Worm (Caenorhabditis elegans) whole organism, young adult: ENCODE measurements around the gene Y32B12A.5.

Experiments
- B0261.1 ChIP-seq: sonication (generic microtip); optimal IDR thresholded peaks from 2 replicates; lab custom pipeline; 2016; ENCODE audit warnings: mild to moderate bottlenecking, missing genetic modification characterization, moderate library complexity, missing compliant biosample characterization
- F49E8.2 ChIP-seq: sonication (generic microtip); optimal IDR thresholded peaks from 3 replicates; lab custom pipeline; 2017; ENCODE audit warnings: missing genetic modification characterization, mild to moderate bottlenecking, missing compliant biosample characterization, antibody characterized with exemption, moderate library complexity; ENCODE audit not compliant: insufficient read depth
- F52B5.7 ChIP-seq: sonication (generic microtip); optimal IDR thresholded peaks from 2 replicates; lab custom pipeline; 2016; ENCODE audit warnings: mild to moderate bottlenecking, missing genetic modification characterization, missing compliant biosample characterization
- F57A8.1 ChIP-seq: fragments of 200-800 bp; sonication (Bioruptor generic); optimal IDR thresholded peaks from 2 replicates; lab custom pipeline; 2018; ENCODE audit warnings: mild to moderate bottlenecking, missing genetic modification characterization, moderate library complexity, missing compliant biosample characterization
- F57C9.4 ChIP-seq: sonication (generic microtip); optimal IDR thresholded peaks from 2 replicates; lab custom pipeline; 2017; ENCODE audit warnings: mild to moderate bottlenecking, missing genetic modification characterization, missing compliant biosample characterization
- K11D2.4 ChIP-seq: fragments of 200-800 bp; sonication (Bioruptor generic); IDR thresholded peaks from 2 replicates; pipeline ENCODE4 v1.3.6; 2022; ENCODE audit warnings: missing genetic modification reagents, missing genetic modification characterization, missing compliant biosample characterization
- T07F8.4 ChIP-seq: sonication (generic microtip); optimal IDR thresholded peaks from 2 replicates; lab custom pipeline; 2016; ENCODE audit warnings: mild to moderate bottlenecking, missing genetic modification characterization, moderate library complexity, missing compliant biosample characterization
- Y53F4B.3 ChIP-seq: fragments of 200-800 bp; sonication (Bioruptor generic); IDR thresholded peaks from 2 replicates; pipeline ENCODE4 v1.3.6; 2022; ENCODE audit warnings: missing genetic modification reagents, missing genetic modification characterization, missing compliant biosample characterization
- Y79H2A.3 ChIP-seq: fragments of 200-800 bp; sonication (Bioruptor generic); conservative IDR thresholded peaks from 2 replicates; pipeline ENCODE4 v1.3.6; 2022; ENCODE audit warnings: missing genetic modification reagents, missing genetic modification characterization, missing compliant biosample characterization
- aptf-3 ChIP-seq: fragments of 200-800 bp; sonication (Bioruptor generic); IDR thresholded peaks from 2 replicates; pipeline ENCODE4 v1.3.6; 2022; ENCODE audit warnings: missing genetic modification characterization, missing compliant biosample characterization
- athp-1 ChIP-seq: sonication (generic microtip); optimal IDR thresholded peaks from 2 replicates; lab custom pipeline; 2017; ENCODE audit warnings: mild to moderate bottlenecking, missing genetic modification characterization, missing compliant biosample characterization
- attf-3 ChIP-seq: fragments of 200-800 bp; sonication (Bioruptor generic); conservative IDR thresholded peaks from 2 replicates; pipeline ENCODE4 v1.3.6; 2022; ENCODE audit warnings: missing genetic modification reagents, missing genetic modification characterization, missing compliant biosample characterization
- bed-2 ChIP-seq: fragments of 200-800 bp; sonication (Bioruptor generic); IDR thresholded peaks from 2 replicates; pipeline ENCODE4 v1.3.6; 2022; ENCODE audit warnings: missing genetic modification reagents, missing genetic modification characterization, missing compliant biosample characterization
- ceh-91 ChIP-seq: fragments of 200-800 bp; sonication (Bioruptor generic); IDR thresholded peaks from 2 replicates; pipeline ENCODE4 v1.3.6; 2022; ENCODE audit warnings: missing genetic modification reagents, missing genetic modification characterization, missing compliant biosample characterization
- chd-7 ChIP-seq: sonication (generic microtip); optimal IDR thresholded peaks from 2 replicates; lab custom pipeline; 2016; ENCODE audit warnings: mild to moderate bottlenecking, missing genetic modification characterization, moderate library complexity, missing compliant biosample characterization
- egl-44 ChIP-seq: fragments of 200-800 bp; sonication (Bioruptor generic); IDR thresholded peaks from 2 replicates; pipeline ENCODE4 v1.3.6; 2022; ENCODE audit warnings: missing genetic modification reagents, missing genetic modification characterization, missing compliant biosample characterization
- him-1 ChIP-seq: sonication (generic microtip); optimal IDR thresholded peaks from 2 replicates; lab custom pipeline; 2016; ENCODE audit warnings: missing genotype, missing genetic modification reagents, missing genetic modification characterization, missing compliant biosample characterization
- hmg-1.2 ChIP-seq: fragments of 200-800 bp; sonication (Bioruptor generic); IDR thresholded peaks from 2 replicates; pipeline ENCODE4 v1.3.6; 2022; ENCODE audit warnings: missing genetic modification reagents, missing genetic modification characterization, missing compliant biosample characterization
- lag-1 ChIP-seq: fragments of 200-800 bp; sonication (Bioruptor generic); IDR thresholded peaks from 2 replicates; pipeline ENCODE4 v1.3.6; 2022; ENCODE audit warnings: missing genetic modification reagents, missing genetic modification characterization, missing compliant biosample characterization
- lin-40 ChIP-seq: sonication (generic microtip); optimal IDR thresholded peaks from 2 replicates; lab custom pipeline; 2016; ENCODE audit warnings: missing genetic modification characterization, mild to moderate bottlenecking, missing compliant biosample characterization, missing genotype, missing genetic modification reagents
- lsl-1 ChIP-seq: fragments of 200-800 bp; sonication (Bioruptor generic); optimal IDR thresholded peaks from 2 replicates; lab custom pipeline; 2018; ENCODE audit warnings: mild to moderate bottlenecking, missing genetic modification characterization, moderate library complexity, missing compliant biosample characterization
- lsy-27 ChIP-seq: sonication (generic microtip); optimal IDR thresholded peaks from 2 replicates; lab custom pipeline; 2017; ENCODE audit warnings: missing genetic modification characterization, mild to moderate bottlenecking, missing compliant biosample characterization, antibody characterized with exemption, missing genotype, borderline replicate concordance; ENCODE audit not compliant: insufficient read depth
- madf-3 ChIP-seq: fragments of 200-800 bp; sonication (Bioruptor generic); IDR thresholded peaks from 2 replicates; pipeline ENCODE4 v1.3.6; 2022; ENCODE audit warnings: missing genetic modification reagents, missing genetic modification characterization, missing compliant biosample characterization
- madf-6 ChIP-seq: fragments of 200-800 bp; sonication (Bioruptor generic); IDR thresholded peaks from 2 replicates; pipeline ENCODE4 v1.3.6; 2022; ENCODE audit warnings: missing genetic modification reagents, missing genetic modification characterization, missing compliant biosample characterization
- mcd-1 ChIP-seq: fragments of 200-800 bp; sonication (Bioruptor generic); IDR thresholded peaks from 2 replicates; pipeline ENCODE4 v1.3.6; 2022; ENCODE audit warnings: missing genetic modification reagents, missing genetic modification characterization, missing compliant biosample characterization
- mel-28 ChIP-seq: sonication (generic microtip); optimal IDR thresholded peaks from 2 replicates; lab custom pipeline; 2016; ENCODE audit warnings: borderline replicate concordance, mild to moderate bottlenecking, missing genetic modification characterization, missing compliant biosample characterization
- nfya-1 ChIP-seq: sonication (generic microtip); optimal IDR thresholded peaks from 2 replicates; lab custom pipeline; 2017; ENCODE audit warnings: antibody characterized with exemption, missing compliant biosample characterization, missing genetic modification characterization, borderline replicate concordance; ENCODE audit not compliant: insufficient read depth
- nhr-179 ChIP-seq: sonication (generic microtip); optimal IDR thresholded peaks from 2 replicates; lab custom pipeline; 2016; ENCODE audit warnings: mild to moderate bottlenecking, missing genetic modification characterization, missing compliant biosample characterization
- sea-2 ChIP-seq: fragments of 200-800 bp; sonication (Bioruptor generic); IDR thresholded peaks from 2 replicates; pipeline ENCODE4 v1.3.6; 2022; ENCODE audit warnings: missing genetic modification characterization, missing compliant biosample characterization
- snpc-3.4 ChIP-seq: sonication (generic microtip); optimal IDR thresholded peaks from 2 replicates; lab custom pipeline; 2017; ENCODE audit warnings: missing genetic modification characterization, mild to moderate bottlenecking, missing compliant biosample characterization, antibody characterized with exemption, moderate library complexity, missing genotype, missing genetic modification reagents
- somi-1 ChIP-seq: fragments of 200-800 bp; sonication (Bioruptor generic); optimal IDR thresholded peaks from 2 replicates; lab custom pipeline; 2018; ENCODE audit warnings: mild to moderate bottlenecking, missing genetic modification characterization, missing compliant biosample characterization
- tlf-1 ChIP-seq: fragments of 200-800 bp; sonication (Bioruptor generic); optimal IDR thresholded peaks from 2 replicates; lab custom pipeline; 2018; ENCODE audit warnings: mild to moderate bottlenecking, missing genetic modification characterization, missing compliant biosample characterization
- unc-130 ChIP-seq: sonication (generic microtip); optimal IDR thresholded peaks from 2 replicates; lab custom pipeline; 2016; ENCODE audit warnings: missing genetic modification reagents, missing genetic modification characterization, missing compliant biosample characterization
- zim-3 ChIP-seq: sonication (generic microtip); optimal IDR thresholded peaks from 2 replicates; lab custom pipeline; 2017; ENCODE audit warnings: mild to moderate bottlenecking, missing genetic modification characterization, moderate library complexity, missing compliant biosample characterization

Y32B12A.5 gene

DNA sequence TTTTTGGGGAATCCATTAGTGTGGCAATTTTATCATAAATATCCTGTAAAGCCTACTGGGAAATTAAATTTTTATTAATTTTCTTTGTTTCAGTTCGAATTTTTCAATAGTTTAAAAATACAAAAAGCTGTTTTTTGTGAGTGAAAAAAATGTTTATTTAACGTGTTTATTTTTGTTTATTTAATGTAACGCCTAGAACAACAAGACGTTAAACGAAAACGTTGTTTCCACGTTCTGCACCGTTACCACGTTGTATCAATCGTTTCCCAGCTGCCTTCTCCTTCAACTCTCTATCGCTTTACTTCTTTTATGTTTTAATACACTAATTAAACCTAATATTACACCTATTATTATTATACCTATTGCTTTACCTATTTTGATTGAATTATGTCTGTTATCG, 39.6 kb downstream of the Y32B12A.5 start, which contains the start of gene T08G3.13:
Gene T08G3.13 (plus strand): TSS at position 301 of the 400 bp plus-strand sequence.
- TF ChIP-seq mcd-1 (GFP tag; lab: Robert Waterston, UW) (no peak), bed-2 (GFP tag; lab: Robert Waterston, UW) (no peak), nfya-1 (tag; lab: Kevin White, UChicago) (no peak)

DNA sequence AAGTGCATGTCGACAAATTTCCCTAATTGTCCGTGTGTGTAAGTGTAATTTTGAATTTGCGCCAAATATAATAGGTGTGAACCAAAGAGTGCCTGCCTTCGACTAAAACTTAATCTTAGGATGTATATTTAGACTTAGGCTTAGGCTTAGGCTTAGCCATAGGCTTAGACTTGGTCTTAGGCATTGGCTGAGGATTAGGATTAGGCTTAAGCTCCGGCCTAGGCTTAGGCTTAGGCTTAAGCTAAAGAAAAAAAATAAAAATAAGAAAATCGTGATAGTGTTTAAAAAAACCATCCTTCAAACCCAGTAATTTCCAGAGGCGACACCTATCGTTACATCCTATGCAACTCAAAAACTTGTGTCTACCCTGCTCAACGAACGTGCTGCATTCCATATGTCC, 41.2 kb downstream of the Y32B12A.5 start:
- TF ChIP-seq K11D2.4 (GFP tag; lab: Robert Waterston, UW): no peak
- TF ChIP-seq T07F8.4 (tag; lab: Kevin White, UChicago): no peak
- TF ChIP-seq F52B5.7 (tag; lab: Kevin White, UChicago): no peak
- no peak for TF ChIP-seq B0261.1 (tag; lab: Kevin White, UChicago)
- TF ChIP-seq F49E8.2 (tag; lab: Kevin White, UChicago): no peak
- no peak for TF ChIP-seq attf-3 (GFP tag; lab: Robert Waterston, UW)
- no peak for TF ChIP-seq athp-1
- no peak for TF ChIP-seq Y79H2A.3
- TF ChIP-seq him-1 (tag; lab: Kevin White, UChicago): no peak
- no peak for TF ChIP-seq zim-3
- TF ChIP-seq hmg-1.2 (GFP tag; lab: Robert Waterston, UW): no peak
- no peak for TF ChIP-seq somi-1 (GFP tag; lab: Kevin White, UChicago)
- no peak for TF ChIP-seq lsy-27 (tag; lab: Kevin White, UChicago)
- no peak for TF ChIP-seq madf-6 (GFP tag; lab: Robert Waterston, UW)
- TF ChIP-seq egl-44: no peak

DNA sequence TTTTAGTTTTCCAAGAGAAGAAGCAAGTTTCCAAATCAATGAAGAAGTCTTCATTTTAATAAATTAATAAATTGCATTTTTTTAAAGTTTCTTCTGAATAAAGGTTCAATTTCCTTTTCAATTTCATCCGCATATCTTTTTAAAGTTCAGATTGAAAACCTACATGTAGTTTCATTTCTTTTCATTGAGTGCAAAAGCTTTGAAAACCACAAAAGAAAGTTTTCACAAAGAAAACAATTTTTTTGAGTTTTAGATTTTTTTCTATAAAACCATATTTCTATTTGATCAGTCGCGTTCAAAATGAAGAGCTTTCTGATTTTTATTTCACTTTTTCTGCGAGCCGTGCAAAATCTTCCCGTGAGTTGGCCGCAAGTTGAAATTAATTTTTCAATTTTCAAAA, 41.7 kb downstream of the Y32B12A.5 start, which contains the start of gene T08G3.6:
Gene T08G3.6 (plus strand): TSS at position 301 of the 400 bp plus-strand sequence.
- no peak for TF ChIP-seq mel-28
- no peak for TF ChIP-seq nhr-179 (tag; lab: Kevin White, UChicago)

DNA sequence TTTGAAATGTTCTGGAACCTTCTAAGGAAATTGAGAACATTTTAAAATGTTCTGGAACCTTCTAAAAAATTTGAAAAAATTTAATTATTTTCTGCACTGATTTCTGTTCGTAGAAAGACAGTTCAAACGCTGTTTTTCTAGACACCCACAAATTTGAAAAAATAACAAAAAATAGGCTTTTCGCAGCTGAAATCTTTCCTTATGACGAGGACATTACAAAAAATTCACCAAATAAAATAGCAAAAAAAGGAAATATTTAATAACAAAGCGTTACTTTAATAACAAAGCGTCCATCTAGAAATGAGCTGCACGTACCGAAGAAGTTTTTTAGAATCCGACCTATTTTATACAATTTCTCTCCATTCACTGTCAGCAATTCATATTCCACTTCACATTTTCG, 43.7 kb downstream of the Y32B12A.5 start, which contains the start of gene srh-141:
Gene srh-141 (plus strand): TSS at position 301 of the 400 bp plus-strand sequence.
- no peak for TF ChIP-seq Y79H2A.3
- TF ChIP-seq lag-1: no peak
- TF ChIP-seq unc-130 (GFP tag; lab: Kevin White, UChicago): no peak
- no peak for TF ChIP-seq aptf-3
- TF ChIP-seq ceh-91 (GFP tag; lab: Robert Waterston, UW): no peak
- TF ChIP-seq nhr-179 (tag; lab: Kevin White, UChicago): no peak
- no peak for TF ChIP-seq F57A8.1 (GFP tag; lab: Kevin White, UChicago)
- no peak for TF ChIP-seq snpc-3.4
- TF ChIP-seq lin-40: no peak
- TF ChIP-seq egl-44: no peak
- TF ChIP-seq lsl-1 (GFP tag; lab: Kevin White, UChicago): no peak
- no peak for TF ChIP-seq nfya-1 (tag; lab: Kevin White, UChicago)
- no peak for TF ChIP-seq F57C9.4 (tag; lab: Kevin White, UChicago)
- TF ChIP-seq sea-2 (GFP tag; lab: Robert Waterston, UW): no peak
- no peak for TF ChIP-seq tlf-1 (GFP tag; lab: Kevin White, UChicago)

DNA sequence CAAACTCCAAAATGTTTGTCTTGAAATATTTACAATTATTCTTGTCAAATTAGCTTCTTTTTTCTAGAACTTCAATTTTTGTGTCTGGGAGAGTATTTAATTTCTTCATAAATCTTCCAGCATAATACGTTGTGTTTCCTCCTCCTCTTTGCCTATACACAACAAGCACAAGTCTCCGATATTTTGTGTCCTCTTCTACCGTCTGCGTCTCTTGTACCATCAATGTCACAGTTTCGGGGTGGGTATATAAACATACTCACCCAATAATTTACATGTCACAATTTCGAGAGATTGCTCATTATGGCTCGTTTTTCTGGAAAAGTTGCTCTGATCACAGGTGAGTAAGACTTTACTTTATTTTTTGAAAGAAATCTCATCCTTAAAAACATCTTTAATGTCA, 49.8 kb downstream of the Y32B12A.5 start, which contains the start of gene F26D2.15:
Gene F26D2.15 (plus strand): TSS at position 301 of the 400 bp plus-strand sequence.
- TF ChIP-seq Y53F4B.3 (GFP tag; lab: Robert Waterston, UW) (no peak), B0261.1 (tag; lab: Kevin White, UChicago) (no peak), lsy-27 (tag; lab: Kevin White, UChicago) (no peak), chd-7 (tag; lab: Kevin White, UChicago) (no peak), madf-3 (GFP tag; lab: Robert Waterston, UW) (no peak), F57C9.4 (tag; lab: Kevin White, UChicago) (no peak)
